Worm (Caenorhabditis elegans): ENCODE measurements around the gene ncx-7.

DNA sequence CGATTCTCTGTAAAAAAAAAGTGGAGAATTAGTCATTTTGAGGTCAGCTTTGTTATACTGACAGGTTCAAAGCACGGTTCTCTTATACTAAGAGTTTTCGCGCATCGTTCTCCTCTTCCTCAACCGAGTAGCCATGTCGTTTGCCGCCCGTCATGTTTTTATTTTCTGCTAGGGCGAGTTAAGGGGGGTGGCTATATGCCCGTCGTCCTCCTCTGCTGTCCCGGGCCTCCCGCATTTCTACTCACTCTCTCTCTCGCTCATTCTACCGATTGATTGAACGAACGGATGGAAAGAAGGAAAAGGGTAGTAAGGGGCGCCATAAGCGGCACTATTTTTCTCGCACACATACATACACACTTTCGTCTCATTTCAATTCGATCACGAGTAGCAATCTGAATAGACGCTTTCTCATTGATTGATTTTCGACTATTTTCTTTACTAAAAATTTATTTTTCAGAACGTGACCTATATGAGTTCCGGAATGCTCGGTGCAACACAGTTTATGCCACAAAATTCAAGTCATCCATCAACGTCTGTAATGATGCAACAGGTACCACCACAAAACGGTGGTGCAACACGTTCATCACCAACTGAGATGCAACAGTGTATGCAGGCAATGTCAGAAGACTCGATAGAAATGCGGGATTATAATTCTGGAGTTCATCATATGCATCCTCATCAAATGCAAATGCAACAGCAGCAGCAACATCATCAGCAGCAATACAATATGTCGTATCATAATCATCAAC lies 14.8 kb downstream of the ncx-7 start:
- TF ChIP-seq mdl-1 (tag; optimal IDR thresholded peaks at IDR 0.05) (no peak), ceh-88 (GFP tag; IDR thresholded peaks at IDR 0.05) (no peak), ama-1 (optimal IDR thresholded peaks at IDR 0.05) (no peak), elt-3 (tag; optimal IDR thresholded peaks at IDR 0.05) (no peak), alr-1 (tag; optimal IDR thresholded peaks at IDR 0.05; ENCODE audit: borderline replicate concordance) (no peak), egl-27 (tag; optimal IDR thresholded peaks at IDR 0.05) (no peak), nhr-76 (tag; optimal IDR thresholded peaks at IDR 0.05) (no peak), ztf-11 (tag; optimal IDR thresholded peaks at IDR 0.05) (no peak), nhr-28 (tag; optimal IDR thresholded peaks at IDR 0.05) (no peak), mep-1 (tag; optimal IDR thresholded peaks at IDR 0.05) (no peak), C34B4.2 (tag; optimal IDR thresholded peaks at IDR 0.05) (no peak), irx-1 (tag; optimal IDR thresholded peaks at IDR 0.05) (no peak)
